Worm (Caenorhabditis elegans) whole organism, L2 larva: ENCODE measurements around the gene grp-1.

Experiments
- R02D3.7 ChIP-seq: fragments of 150-350 bp; optimal IDR thresholded peaks from 2 replicates; lab custom pipeline; 2014; ENCODE audit warnings: missing biosample characterization, missing genetic modification characterization
- ZK546.5 ChIP-seq: sonication (generic microtip); optimal IDR thresholded peaks from 2 replicates; lab custom pipeline; 2017; ENCODE audit warnings: missing biosample characterization, missing genetic modification characterization
- ceh-82 ChIP-seq: fragments of 150-350 bp; optimal IDR thresholded peaks from 2 replicates; lab custom pipeline; 2014; ENCODE audit warnings: missing biosample characterization, missing genetic modification characterization
- elt-1 ChIP-seq: fragments of 150-350 bp; optimal IDR thresholded peaks from 2 replicates; lab custom pipeline; 2014; ENCODE audit warnings: missing biosample characterization, missing genetic modification characterization
- fos-1 ChIP-seq: fragments of 150-350 bp; optimal IDR thresholded peaks from 2 replicates; lab custom pipeline; 2014; ENCODE audit warnings: missing biosample characterization, missing genetic modification characterization
- lin-39 ChIP-seq: fragments of 150-350 bp; optimal IDR thresholded peaks from 2 replicates; lab custom pipeline; 2014; ENCODE audit warnings: missing biosample characterization, missing genetic modification reagents, missing genetic modification characterization
- nhr-237 ChIP-seq: fragments of 150-350 bp; optimal IDR thresholded peaks from 2 replicates; lab custom pipeline; 2014; ENCODE audit warnings: missing biosample characterization, missing genetic modification characterization
- nhr-25 ChIP-seq: fragments of 150-350 bp; sonication (generic microtip); optimal IDR thresholded peaks from 3 replicates; lab custom pipeline; 2014; ENCODE audit warnings: missing biosample characterization, missing genetic modification characterization
- nhr-77 ChIP-seq: fragments of 150-350 bp; optimal IDR thresholded peaks from 2 replicates; lab custom pipeline; 2014; ENCODE audit warnings: missing biosample characterization, missing genetic modification characterization
- skn-1 ChIP-seq: sonication (generic microtip); optimal IDR thresholded peaks from 2 replicates; lab custom pipeline; 2017; ENCODE audit warnings: missing biosample characterization, missing genetic modification characterization
- snpc-4 ChIP-seq: fragments of 150-350 bp; optimal IDR thresholded peaks from 2 replicates; lab custom pipeline; 2014; ENCODE audit warnings: missing biosample characterization, missing genetic modification characterization
- unc-55 ChIP-seq: fragments of 150-350 bp; sonication (generic microtip); optimal IDR thresholded peaks from 3 replicates; lab custom pipeline; 2014; ENCODE audit warnings: missing biosample characterization, missing genetic modification reagents, missing genetic modification characterization
- unc-62 ChIP-seq: fragments of 150-350 bp; optimal IDR thresholded peaks from 2 replicates; lab custom pipeline; 2014; ENCODE audit warnings: missing biosample characterization, missing genetic modification reagents, missing genetic modification characterization

- TF ChIP-seq ZK546.5 (tag; lab: Kevin White, UChicago) (no peak), R02D3.7 (tag; lab: Kevin White, UChicago) (no peak), unc-62 (GFP tag; lab: Kevin White, UChicago) (no peak), elt-1 (tag; lab: Kevin White, UChicago) (no peak), fos-1 (no peak), nhr-25 (tag; lab: Kevin White, UChicago) (no peak), unc-55 (GFP tag; lab: Kevin White, UChicago) (no peak), nhr-77 (tag; lab: Kevin White, UChicago) (no peak), ceh-82 (no peak), nhr-237 (tag; lab: Kevin White, UChicago) (no peak), snpc-4 (tag; lab: Kevin White, UChicago) (peak; percentile 38), skn-1 (no peak), lin-39 (tag; lab: Kevin White, UChicago) (no peak)
Measured at ce11 chrIII:8069206-8069605, 16.3 kb upstream of the grp-1 start.
